Fruit fly (Drosophila melanogaster) whole organism, wandering third instar larva: ENCODE measurements around the gene CG15731.

Experiments used
- CG32264 ChIP-seq: fragments of 200-800 bp; sonication (Bioruptor generic); optimal IDR thresholded peaks from 2 replicates; lab custom pipeline; 2016; ENCODE audit warnings: missing biosample characterization, missing genetic modification characterization
- CG9705 ChIP-seq: fragments of 200-800 bp; sonication (Bioruptor generic); optimal IDR thresholded peaks from 2 replicates; lab custom pipeline; 2018; ENCODE audit warnings: missing biosample characterization, mild to moderate bottlenecking, missing genetic modification characterization
- CrebA ChIP-seq: fragments of 200-800 bp; sonication (Bioruptor generic); optimal IDR thresholded peaks from 2 replicates; lab custom pipeline; 2016; ENCODE audit warnings: missing biosample characterization, mild to moderate bottlenecking, missing genetic modification characterization, borderline replicate concordance
- GATAd ChIP-seq: sonication (Bioruptor generic); optimal IDR thresholded peaks from 2 replicates; lab custom pipeline; 2016; ENCODE audit warnings: missing biosample characterization, missing genetic modification characterization
- HLH106 ChIP-seq: fragments of 200-800 bp; optimal IDR thresholded peaks from 3 replicates; lab custom pipeline; 2019; ENCODE audit warnings: missing biosample characterization, mild to moderate bottlenecking, missing genetic modification characterization, moderate library complexity
- Hnf4 ChIP-seq: fragments of 200-800 bp; sonication (Bioruptor generic); optimal IDR thresholded peaks from 2 replicates; lab custom pipeline; 2016; ENCODE audit warnings: missing biosample characterization, mild to moderate bottlenecking, missing genetic modification characterization
- Hr78 ChIP-seq: fragments of >200 bp; optimal IDR thresholded peaks from 2 replicates; lab custom pipeline; 2017; ENCODE audit warnings: missing biosample characterization, missing genetic modification characterization
- Hr83 ChIP-seq: fragments of 200-300 bp; sonication (Bioruptor generic); optimal IDR thresholded peaks from 2 replicates; lab custom pipeline; 2016; ENCODE audit warnings: missing biosample characterization, mild to moderate bottlenecking, missing genetic modification characterization, moderate library complexity; ENCODE audit not compliant: poor library complexity, severe bottlenecking
- Mio ChIP-seq: sonication (Bioruptor generic); optimal IDR thresholded peaks from 2 replicates; lab custom pipeline; 2016; ENCODE audit warnings: missing biosample characterization, missing genetic modification characterization
- N ChIP-seq: fragments of >200 bp; optimal IDR thresholded peaks from 2 replicates; lab custom pipeline; 2018; ENCODE audit warnings: missing biosample characterization, missing external identifiers, missing genetic modification characterization
- OdsH ChIP-seq: fragments of 200-800 bp; sonication (Bioruptor generic); optimal IDR thresholded peaks from 2 replicates; lab custom pipeline; 2016; ENCODE audit warnings: missing biosample characterization, mild to moderate bottlenecking, missing genetic modification characterization
- Rel ChIP-seq, 2 experiments: fragments of 200-800 bp; sonication (Bioruptor generic) in 1 of 2; optimal IDR thresholded peaks; 2 replicates in 1 of 2; 3 replicates in 1 of 2; lab custom pipeline; 2016 to 2019; ENCODE audit warnings: mild to moderate bottlenecking in 2 of 2, missing biosample characterization in 2 of 2, missing genetic modification characterization in 2 of 2, moderate library complexity in 1 of 2
- Sp1 ChIP-seq: fragments of 200-800 bp; sonication (Bioruptor generic); optimal IDR thresholded peaks from 3 replicates; lab custom pipeline; 2019; ENCODE audit warnings: missing biosample characterization, mild to moderate bottlenecking, missing genetic modification characterization, moderate library complexity
- Vsx2 ChIP-seq: fragments of 200-300, 225-300 bp; sonication (Bioruptor generic); optimal IDR thresholded peaks from 2 replicates; lab custom pipeline; 2018; ENCODE audit warnings: missing biosample characterization, missing genetic modification characterization; ENCODE audit not compliant: partially characterized antibody
- br ChIP-seq: fragments of 200-800 bp; sonication (Bioruptor generic); optimal IDR thresholded peaks from 2 replicates; lab custom pipeline; 2016; ENCODE audit warnings: missing biosample characterization, missing genetic modification characterization
- dl ChIP-seq, 2 experiments: fragments of 175-275, 200-275 bp in 1 of 2; fragments of 200-275 bp in 1 of 2; sonication (Bioruptor generic); optimal IDR thresholded peaks; lab custom pipeline; 2018; ENCODE audit warnings: mild to moderate bottlenecking in 2 of 2, missing biosample characterization in 2 of 2, missing genetic modification characterization in 2 of 2, moderate library complexity in 2 of 2; ENCODE audit not compliant: partially characterized antibody in 2 of 2, insufficient read depth in 1 of 2
- dsf ChIP-seq: sonication (Bioruptor generic); optimal IDR thresholded peaks from 2 replicates; lab custom pipeline; 2016; ENCODE audit warnings: missing biosample characterization, missing genetic modification characterization, borderline replicate concordance
- ey ChIP-seq: fragments of 200-800 bp; sonication (Bioruptor generic); optimal IDR thresholded peaks from 2 replicates; lab custom pipeline; 2016; ENCODE audit warnings: missing biosample characterization, missing genetic modification characterization
- fru ChIP-seq: fragments of 200-800 bp; sonication (Bioruptor generic); optimal IDR thresholded peaks from 3 replicates; lab custom pipeline; 2016; ENCODE audit warnings: missing biosample characterization, mild to moderate bottlenecking, missing genetic modification characterization
- h ChIP-seq: fragments of 200-800 bp; sonication (Bioruptor generic); optimal IDR thresholded peaks from 3 replicates; lab custom pipeline; 2016; ENCODE audit warnings: missing biosample characterization, mild to moderate bottlenecking, missing genetic modification characterization
- jim ChIP-seq: fragments of 175-275, 200-325 bp; sonication (Bioruptor generic); optimal IDR thresholded peaks from 2 replicates; lab custom pipeline; 2016; ENCODE audit warnings: missing biosample characterization, mild to moderate bottlenecking, missing genetic modification characterization
- lola ChIP-seq: fragments of >200 bp; optimal IDR thresholded peaks from 2 replicates; lab custom pipeline; 2017; ENCODE audit warnings: missing biosample characterization, missing genetic modification characterization
- pan ChIP-seq: fragments of >200 bp; optimal IDR thresholded peaks from 2 replicates; lab custom pipeline; 2017
- psq ChIP-seq: fragments of 200-800 bp; sonication (Bioruptor generic); optimal IDR thresholded peaks from 3 replicates; lab custom pipeline; 2017; ENCODE audit warnings: missing biosample characterization, mild to moderate bottlenecking, missing genetic modification characterization, moderate library complexity
- rgr ChIP-seq: fragments of 200-800 bp; sonication (Bioruptor generic); optimal IDR thresholded peaks from 3 replicates; lab custom pipeline; 2016; ENCODE audit warnings: missing biosample characterization, mild to moderate bottlenecking, missing genetic modification characterization
- sage ChIP-seq: fragments of 200-800 bp; sonication (Bioruptor generic); optimal IDR thresholded peaks from 2 replicates; lab custom pipeline; 2016; ENCODE audit warnings: missing biosample characterization, mild to moderate bottlenecking, missing genetic modification characterization
- sv ChIP-seq: fragments of 200-800 bp; sonication (Bioruptor generic); optimal IDR thresholded peaks from 3 replicates; lab custom pipeline; 2016; ENCODE audit warnings: missing biosample characterization, missing genetic modification characterization
- tai ChIP-seq: sonication (Bioruptor generic); optimal IDR thresholded peaks from 2 replicates; lab custom pipeline; 2016; ENCODE audit warnings: missing biosample characterization, missing genetic modification characterization
- woc ChIP-seq: sonication (Bioruptor generic); optimal IDR thresholded peaks from 2 replicates; lab custom pipeline; 2016; ENCODE audit warnings: missing biosample characterization, mild to moderate bottlenecking, missing genetic modification characterization

CG15731 gene

dm6 chrX:12437099-12437498, 20.5 kb downstream of the CG15731 start:
- TF ChIP-seq GATAd (GFP tag; lab: Kevin White, UChicago), result no peak
- TF ChIP-seq, all 38 proteins: peak for 0

- TF ChIP-seq psq (GFP tag; lab: Kevin White, UChicago), result no peak
- TF ChIP-seq Hr78, result no peak
- no peak for TF ChIP-seq rgr
- no peak for TF ChIP-seq lola
- no peak for TF ChIP-seq Rel (GFP tag; optimal IDR thresholded peaks at IDR 0.05; lab: Kevin White, UChicago)
- no peak for TF ChIP-seq Rel (tag; optimal IDR thresholded peaks at IDR 0.05; lab: Kevin White, UChicago)
- TF ChIP-seq jim, result no peak
- no peak for TF ChIP-seq sv (GFP tag; lab: Kevin White, UChicago)
- no peak for TF ChIP-seq ey (GFP tag; lab: Kevin White, UChicago)
- TF ChIP-seq, all 38 proteins: peak for 0
Observed at dm6 chrX:12434604-12435003, 23.0 kb downstream of the CG15731 start.

- TF ChIP-seq dsf (GFP tag; lab: Kevin White, UChicago) (no peak), jim (no peak), rgr (no peak), psq (GFP tag; lab: Kevin White, UChicago) (no peak), fru (GFP tag; lab: Kevin White, UChicago) (no peak), N (GFP tag; lab: Kevin White, UChicago) (no peak), sage (GFP tag; lab: Kevin White, UChicago) (no peak), CrebA (GFP tag; lab: Kevin White, UChicago) (no peak), woc (GFP tag; lab: Kevin White, UChicago) (no peak)
Observed at dm6 chrX:12431924-12432323, 25.6 kb downstream of the CG15731 start, which contains the start of gene Pkcdelta. Gene Pkcdelta, plus strand, starts transcription at chrX:12432224.

dm6 chrX:12431466-12431865, 26.1 kb downstream of the CG15731 start:
- TF ChIP-seq dl (GFP tag; optimal IDR thresholded peaks at IDR 0.05; lab: Kevin White, UChicago; ENCODE audit: insufficient read depth in 1 of 2, partially characterized antibody in 2 of 2), result no peak
- TF ChIP-seq pan (lab: Kevin White, UChicago), result no peak
- TF ChIP-seq GATAd (GFP tag; lab: Kevin White, UChicago), result no peak
- no peak for TF ChIP-seq h (GFP tag; lab: Kevin White, UChicago)
- no peak for TF ChIP-seq ey (GFP tag; lab: Kevin White, UChicago)
- TF ChIP-seq lola, result no peak
- no peak for TF ChIP-seq Hnf4 (GFP tag; lab: Kevin White, UChicago)

- no peak for TF ChIP-seq Mio (GFP tag; lab: Kevin White, UChicago)
- no peak for TF ChIP-seq pan (lab: Kevin White, UChicago)
- TF ChIP-seq CG9705 (GFP tag; lab: Kevin White, UChicago), result no peak
- no peak for TF ChIP-seq CG32264 (GFP tag; lab: Kevin White, UChicago)
- no peak for TF ChIP-seq tai (GFP tag; lab: Kevin White, UChicago)
- no peak for TF ChIP-seq lola
- TF ChIP-seq N (GFP tag; lab: Kevin White, UChicago), result no peak
- no peak for TF ChIP-seq Vsx2
- TF ChIP-seq br (GFP tag; lab: Kevin White, UChicago), result no peak
- no peak for TF ChIP-seq dsf (GFP tag; lab: Kevin White, UChicago)
- no peak for TF ChIP-seq OdsH
- no peak for TF ChIP-seq psq (GFP tag; lab: Kevin White, UChicago)
- TF ChIP-seq sage (GFP tag; lab: Kevin White, UChicago), result no peak
- no peak for TF ChIP-seq Hr83
- TF ChIP-seq Sp1, result no peak
- no peak for TF ChIP-seq HLH106 (tag; lab: Kevin White, UChicago)
Observed at dm6 chrX:12408377-12408911, 49.1 kb downstream of the CG15731 start, which contains the start of the genes CG32651 and CG2574. Gene CG32651, minus strand, starts transcription at chrX:12408477. Gene CG2574, plus strand, starts transcription at chrX:12408861.
